Worm (Caenorhabditis elegans) whole organism, L4 larva: Measurements from ENCODE around the gene sip-1.
A peak's percentile ranks its signal among the peaks of the same experiment; 100 is the strongest.

Experiments used
- T26A8.4 ChIP-seq: fragments of 200-800 bp; sonication (Bioruptor generic); IDR thresholded peaks from 2 replicates; pipeline ENCODE4 v1.3.6; 2022; ENCODE audit warnings: missing genetic modification characterization, missing compliant biosample characterization
- Y105C5A.15 ChIP-seq: fragments of 200-800 bp; sonication (Bioruptor generic); IDR thresholded peaks from 2 replicates; pipeline ENCODE4 v1.3.6; 2022; ENCODE audit warnings: missing genetic modification characterization, missing compliant biosample characterization
- Y75B8A.6 ChIP-seq: fragments of 200-800 bp; sonication (Bioruptor generic); IDR thresholded peaks from 2 replicates; pipeline ENCODE4 v1.3.6; 2022; ENCODE audit warnings: missing genetic modification reagents, missing genetic modification characterization, missing compliant biosample characterization
- ZK546.5 ChIP-seq, 2 experiments: sonication (generic microtip); optimal IDR thresholded peaks; 2 replicates each; lab custom pipeline; 2017; ENCODE audit warnings: missing biosample characterization in 2 of 2, missing genetic modification characterization in 2 of 2
- arid-1 ChIP-seq: fragments of 200-800 bp; sonication (Bioruptor generic); conservative IDR thresholded peaks from 2 replicates; pipeline ENCODE4 v1.3.6; 2022; ENCODE audit warnings: missing genetic modification reagents, missing genetic modification characterization, missing compliant biosample characterization
- ctbp-1 ChIP-seq: fragments of 200-800 bp; sonication (Bioruptor generic); IDR thresholded peaks from 2 replicates; pipeline ENCODE4 v1.3.6; 2022; ENCODE audit warnings: missing genetic modification reagents, missing genetic modification characterization, missing compliant biosample characterization
- daf-12 ChIP-seq: fragments of 150-350 bp; optimal IDR thresholded peaks from 2 replicates; lab custom pipeline; 2014; ENCODE audit warnings: missing biosample characterization, missing genetic modification reagents, missing genetic modification characterization
- daf-16 ChIP-seq, 3 experiments: sonication (generic microtip); optimal IDR thresholded peaks; 2 replicates each; lab custom pipeline; 2016 to 2017; ENCODE audit warnings: missing genetic modification characterization in 3 of 3, missing genetic modification reagents in 3 of 3, mild to moderate bottlenecking in 2 of 3, missing compliant biosample characterization in 2 of 3, missing biosample characterization in 1 of 3, moderate library complexity in 1 of 3
- dmd-9 ChIP-seq: fragments of 200-800 bp; sonication (Bioruptor generic); IDR thresholded peaks from 2 replicates; pipeline ENCODE4 v1.3.6; 2022; ENCODE audit warnings: missing genetic modification reagents, missing genetic modification characterization, missing compliant biosample characterization
- dpl-1 ChIP-seq: fragments of 150-350 bp; optimal IDR thresholded peaks from 2 replicates; lab custom pipeline; 2014; ENCODE audit warnings: missing biosample characterization, missing genetic modification reagents, missing genetic modification characterization
- duxl-1 ChIP-seq: sonication (generic microtip); optimal IDR thresholded peaks from 2 replicates; lab custom pipeline; 2016; ENCODE audit warnings: mild to moderate bottlenecking, missing genetic modification characterization, moderate library complexity, missing compliant biosample characterization; ENCODE audit not compliant: poor library complexity
- egl-43 ChIP-seq: fragments of 200-800 bp; sonication (Bioruptor generic); IDR thresholded peaks from 2 replicates; pipeline ENCODE4 v1.3.6; 2022; ENCODE audit warnings: missing genetic modification reagents, missing genetic modification characterization, missing compliant biosample characterization
- fos-1 ChIP-seq: fragments of 150-350 bp; optimal IDR thresholded peaks from 2 replicates; lab custom pipeline; 2014; ENCODE audit warnings: missing biosample characterization, missing genetic modification characterization
- hif-1 ChIP-seq, 2 experiments: sonication (generic microtip); optimal IDR thresholded peaks; 2 replicates each; lab custom pipeline; 2016 to 2017; ENCODE audit warnings: missing compliant biosample characterization in 2 of 2, missing genetic modification characterization in 2 of 2, missing genetic modification reagents in 2 of 2, missing genotype in 2 of 2, mild to moderate bottlenecking in 1 of 2
- hlh-11 ChIP-seq: fragments of 200-800 bp; sonication (Bioruptor generic); optimal IDR thresholded peaks from 2 replicates; lab custom pipeline; 2018; ENCODE audit warnings: mild to moderate bottlenecking, missing genetic modification characterization, missing compliant biosample characterization
- hlh-30 ChIP-seq: sonication (generic microtip); optimal IDR thresholded peaks from 2 replicates; lab custom pipeline; 2017; ENCODE audit warnings: antibody characterized with exemption, mild to moderate bottlenecking, missing genetic modification characterization, missing compliant biosample characterization; ENCODE audit not compliant: insufficient read depth
- jun-1 ChIP-seq: fragments of 150-350 bp; optimal IDR thresholded peaks from 2 replicates; lab custom pipeline; 2014; ENCODE audit warnings: missing biosample characterization, missing genetic modification reagents, missing genetic modification characterization
- lin-29 ChIP-seq: fragments of 200-800 bp; sonication (Bioruptor generic); IDR thresholded peaks from 2 replicates; pipeline ENCODE4 v1.3.6; 2022; ENCODE audit warnings: missing genetic modification reagents, missing genetic modification characterization, missing compliant biosample characterization
- lin-38 ChIP-seq: fragments of 200-800 bp; sonication (Bioruptor generic); IDR thresholded peaks from 2 replicates; pipeline ENCODE4 v1.3.6; 2022; ENCODE audit warnings: missing genetic modification reagents, missing genetic modification characterization, missing compliant biosample characterization
- lin-39 ChIP-seq: fragments of 150-350 bp; optimal IDR thresholded peaks from 2 replicates; lab custom pipeline; 2014; ENCODE audit warnings: missing biosample characterization, missing genetic modification reagents, missing genetic modification characterization
- mdt-29 ChIP-seq: fragments of 200-800 bp; sonication (Bioruptor generic); IDR thresholded peaks from 2 replicates; pipeline ENCODE4 v1.3.6; 2022; ENCODE audit warnings: missing genetic modification reagents, missing genetic modification characterization, missing compliant biosample characterization
- mxl-3 ChIP-seq: fragments of 200-800 bp; sonication (Bioruptor generic); optimal IDR thresholded peaks from 2 replicates; lab custom pipeline; 2018; ENCODE audit warnings: mild to moderate bottlenecking, missing genetic modification characterization, missing compliant biosample characterization
- nhr-102 ChIP-seq: sonication (generic microtip); optimal IDR thresholded peaks from 2 replicates; lab custom pipeline; 2016; ENCODE audit warnings: mild to moderate bottlenecking, missing genetic modification characterization, moderate library complexity, missing compliant biosample characterization
- nhr-11 ChIP-seq: fragments of 150-350 bp; optimal IDR thresholded peaks from 2 replicates; lab custom pipeline; 2014; ENCODE audit warnings: missing biosample characterization, missing genetic modification characterization
- nhr-111 ChIP-seq: fragments of 200-800 bp; sonication (Bioruptor generic); optimal IDR thresholded peaks from 2 replicates; lab custom pipeline; 2018; ENCODE audit warnings: mild to moderate bottlenecking, missing genetic modification characterization, missing compliant biosample characterization
- nhr-237 ChIP-seq: sonication (generic microtip); optimal IDR thresholded peaks from 2 replicates; lab custom pipeline; 2017; ENCODE audit warnings: missing biosample characterization, missing genetic modification characterization
- nhr-28 ChIP-seq: fragments of 150-350 bp; optimal IDR thresholded peaks from 2 replicates; lab custom pipeline; 2014; ENCODE audit warnings: missing biosample characterization, missing genetic modification characterization
- nhr-41 ChIP-seq: fragments of 200-800 bp; sonication (Bioruptor generic); IDR thresholded peaks from 2 replicates; pipeline ENCODE4 v1.3.6; 2022; ENCODE audit warnings: missing genetic modification reagents, missing genetic modification characterization, missing compliant biosample characterization
- nhr-42 ChIP-seq: fragments of 200-800 bp; sonication (Bioruptor generic); IDR thresholded peaks from 2 replicates; pipeline ENCODE4 v1.3.6; 2022; ENCODE audit warnings: missing genetic modification characterization, missing compliant biosample characterization
- nhr-6 ChIP-seq: fragments of 150-350 bp; optimal IDR thresholded peaks from 2 replicates; lab custom pipeline; 2014; ENCODE audit warnings: missing biosample characterization, missing genetic modification characterization
- nhr-76 ChIP-seq: fragments of 150-350 bp; optimal IDR thresholded peaks from 2 replicates; lab custom pipeline; 2014; ENCODE audit warnings: missing biosample characterization, missing genetic modification characterization
- pha-4 ChIP-seq, 2 experiments: fragments of 150-350 bp in 1 of 2; fragments of 200-800 bp in 1 of 2; sonication (Bioruptor generic) in 1 of 2; IDR thresholded peaks in 1 of 2; optimal IDR thresholded peaks in 1 of 2; 2 replicates each; pipeline versions ENCODE4 v1.3.6 to Lab custom; 2014 to 2022; ENCODE audit warnings: missing genetic modification characterization in 2 of 2, missing genetic modification reagents in 2 of 2, missing biosample characterization in 1 of 2, missing compliant biosample characterization in 1 of 2
- saeg-2 ChIP-seq: fragments of 200-800 bp; sonication (Bioruptor generic); IDR thresholded peaks from 2 replicates; pipeline ENCODE4 v1.3.6; 2022; ENCODE audit warnings: missing genetic modification reagents, missing genetic modification characterization, missing compliant biosample characterization
- set-16 ChIP-seq: fragments of 200-800 bp; sonication (Bioruptor generic); IDR thresholded peaks from 2 replicates; pipeline ENCODE4 v1.3.6; 2022; ENCODE audit warnings: missing genetic modification reagents, missing genetic modification characterization, missing compliant biosample characterization
- snpc-1.2 ChIP-seq: fragments of 200-800 bp; sonication (Bioruptor generic); IDR thresholded peaks from 2 replicates; pipeline ENCODE4 v1.3.6; 2022; ENCODE audit warnings: missing genetic modification reagents, missing genetic modification characterization, missing compliant biosample characterization
- snpc-4 ChIP-seq: fragments of 150-350 bp; optimal IDR thresholded peaks from 2 replicates; lab custom pipeline; 2014; ENCODE audit warnings: missing biosample characterization, missing genetic modification characterization
- spr-1 ChIP-seq: sonication (generic microtip); optimal IDR thresholded peaks from 2 replicates; lab custom pipeline; 2016; ENCODE audit warnings: mild to moderate bottlenecking, missing genetic modification characterization, missing compliant biosample characterization
- unc-62 ChIP-seq, 3 experiments: fragments of 150-350 bp in 1 of 3; sonication (generic microtip); optimal IDR thresholded peaks in 2 of 3; peaks in 1 of 3; 1 replicate in 1 of 3; 2 replicates in 2 of 3; lab custom pipeline; 2014 to 2017; ENCODE audit warnings: missing biosample characterization in 3 of 3, missing genetic modification characterization in 3 of 3, missing genetic modification reagents in 3 of 3, missing genotype in 1 of 3
- zfp-3 ChIP-seq: fragments of 200-800 bp; sonication (Bioruptor generic); conservative IDR thresholded peaks from 2 replicates; pipeline ENCODE4 v1.3.6; 2022; ENCODE audit warnings: missing genetic modification reagents, missing genetic modification characterization, missing compliant biosample characterization
- zip-2 ChIP-seq: fragments of 150-350 bp; optimal IDR thresholded peaks from 2 replicates; lab custom pipeline; 2014; ENCODE audit warnings: missing biosample characterization, missing genetic modification characterization
- ztf-11 ChIP-seq: fragments of 150-350 bp; optimal IDR thresholded peaks from 2 replicates; lab custom pipeline; 2014; ENCODE audit warnings: missing biosample characterization, missing genetic modification characterization

Gene sip-1

ce11 chrIII:10552929-10553328, 46.3 kb upstream of the sip-1 start, which contains the start of gene T21C12.8:
T21C12.8 (minus strand) TSS chrIII:10553029.
- TF ChIP-seq zip-2 (tag; lab: Kevin White, UChicago) = no peak
- no peak for TF ChIP-seq pha-4 (GFP tag; IDR thresholded peaks at IDR 0.05; lab: Robert Waterston, UW)
- no peak for TF ChIP-seq pha-4 (tag; optimal IDR thresholded peaks at IDR 0.05; lab: Kevin White, UChicago)
- no peak for TF ChIP-seq snpc-1.2 (GFP tag; lab: Robert Waterston, UW)
- no peak for TF ChIP-seq lin-38
- no peak for TF ChIP-seq nhr-76 (tag; lab: Kevin White, UChicago)
- no peak for TF ChIP-seq T26A8.4
- no peak for TF ChIP-seq nhr-111 (GFP tag; lab: Kevin White, UChicago)
- no peak for TF ChIP-seq ztf-11 (tag; lab: Kevin White, UChicago)
- TF ChIP-seq nhr-41 (GFP tag; lab: Robert Waterston, UW) = no peak
- no peak for TF ChIP-seq ZK546.5 (tag; optimal IDR thresholded peaks at IDR 0.05; lab: Kevin White, UChicago)
- no peak for TF ChIP-seq nhr-237
- TF ChIP-seq, all 104 proteins: peak for 0

DNA sequence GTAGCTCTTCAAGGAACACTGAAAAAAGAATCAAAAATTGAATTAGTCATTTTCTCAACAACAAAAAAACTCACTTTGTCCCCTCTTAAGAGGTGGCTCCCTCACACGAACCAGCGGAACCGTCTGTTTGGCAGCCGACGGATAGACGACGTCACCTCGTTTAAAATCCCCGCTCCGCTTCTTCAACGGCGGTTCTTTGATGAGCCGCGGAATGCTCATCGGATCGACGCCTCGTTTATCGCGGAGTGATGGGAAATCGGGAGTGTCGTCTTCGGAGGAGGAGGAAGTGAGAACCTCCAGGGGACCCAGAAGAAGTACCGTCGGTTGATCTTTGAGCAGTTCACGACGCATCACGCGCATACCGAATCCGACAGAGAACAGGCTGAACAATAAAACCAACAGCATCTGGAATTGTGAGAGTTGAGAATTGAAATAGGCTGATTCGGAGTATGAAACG, 32.2 kb upstream of the sip-1 start, which contains the start of gene nlp-68:
TSS of gene nlp-68 (minus strand) at position 407 of the 457 bp plus-strand sequence.
- TF ChIP-seq set-16 (GFP tag; lab: Robert Waterston, UW) (peak; percentile 67), unc-62 (GFP tag; optimal IDR thresholded peaks at IDR 0.05 in 1 of 2; lab: Kevin White, UChicago) (peak in 1 of 2 experiments; percentile 44), unc-62 (tag; optimal IDR thresholded peaks at IDR 0.05; lab: Kevin White, UChicago) (no peak), snpc-4 (tag; lab: Kevin White, UChicago) (no peak)

ce11 chrIII:10537558-10537957, 31.0 kb upstream of the sip-1 start:
- no peak for TF ChIP-seq lin-39 (tag; lab: Kevin White, UChicago)
- TF ChIP-seq nhr-6 (tag; lab: Kevin White, UChicago) = no peak
- TF ChIP-seq Y75B8A.6 = 0 out of 2 replicates have a peak, but pooled peaks have one; percentile 61
- TF ChIP-seq jun-1 (tag; lab: Kevin White, UChicago) = no peak
- TF ChIP-seq duxl-1 (tag; lab: Kevin White, UChicago) = peak; percentile 14
- 0 out of 2 replicates have a peak, but pooled peaks have one; percentile 24 for TF ChIP-seq arid-1 (GFP tag; lab: Robert Waterston, UW)
- TF ChIP-seq ctbp-1 (GFP tag; lab: Robert Waterston, UW) = 0 out of 2 replicates have a peak, but pooled peaks have one; percentile 18
- TF ChIP-seq dmd-9 (GFP tag; lab: Robert Waterston, UW) = no peak
- TF ChIP-seq dpl-1 (GFP tag; lab: Kevin White, UChicago) = no peak
- no peak for TF ChIP-seq saeg-2 (GFP tag; lab: Robert Waterston, UW)
- no peak for TF ChIP-seq nhr-111 (GFP tag; lab: Kevin White, UChicago)
- TF ChIP-seq ztf-11 (tag; lab: Kevin White, UChicago) = no peak
- TF ChIP-seq nhr-28 (tag; lab: Kevin White, UChicago) = peak; percentile 2
- no peak for TF ChIP-seq nhr-76 (tag; lab: Kevin White, UChicago)
- TF ChIP-seq hlh-30 = peak; percentile 38
- TF ChIP-seq mxl-3 (GFP tag; lab: Kevin White, UChicago) = peak; percentile 32
- no peak for TF ChIP-seq unc-62 (GFP tag; optimal IDR thresholded peaks at IDR 0.05 in 1 of 2; lab: Kevin White, UChicago)
- no peak for TF ChIP-seq unc-62 (tag; optimal IDR thresholded peaks at IDR 0.05; lab: Kevin White, UChicago)
- no peak for TF ChIP-seq nhr-237
- no peak for TF ChIP-seq lin-29
- TF ChIP-seq nhr-42 (GFP tag; lab: Robert Waterston, UW) = peak; percentile 46; the same call in 1 of the 2 replicates
- TF ChIP-seq hif-1 (tag; optimal IDR thresholded peaks at IDR 0.05; lab: Kevin White, UChicago) = peak in 1 of 2 experiments; percentile 18
- peak; percentile 38 for TF ChIP-seq hlh-11 (tag; lab: Kevin White, UChicago)
- peak; percentile 14 for TF ChIP-seq nhr-102 (tag; lab: Kevin White, UChicago)
- TF ChIP-seq daf-16 (GFP tag; optimal IDR thresholded peaks at IDR 0.05; lab: Kevin White, UChicago) = no peak
- peak; percentile 29 for TF ChIP-seq daf-16 (tag; optimal IDR thresholded peaks at IDR 0.05; lab: Kevin White, UChicago)
- TF ChIP-seq spr-1 = peak; percentile 39
- TF ChIP-seq lin-38 = 0 out of 2 replicates have a peak, but pooled peaks have one; percentile 36
- no peak for TF ChIP-seq mdt-29 (GFP tag; lab: Robert Waterston, UW)
- TF ChIP-seq fos-1 (tag; lab: Kevin White, UChicago) = no peak
- TF ChIP-seq egl-43 (GFP tag; lab: Robert Waterston, UW) = 0 out of 2 replicates have a peak, but pooled peaks have one; percentile 34
- TF ChIP-seq daf-12 (tag; lab: Kevin White, UChicago) = no peak
- 0 out of 2 replicates have a peak, but pooled peaks have one; percentile 52 for TF ChIP-seq zfp-3
- TF ChIP-seq nhr-11 = no peak
- TF ChIP-seq Y105C5A.15 = no peak
- TF ChIP-seq, all 104 proteins: peak for 16
